Fruit fly (Drosophila melanogaster) whole organism, embryonic: ENCODE measurements around the gene RpL28.

Source experiments
- Antp ChIP-seq: fragments of 200-800 bp; sonication (Bioruptor generic); optimal IDR thresholded peaks from 3 replicates; lab custom pipeline; 2016; ENCODE audit warnings: missing biosample characterization, missing genetic modification characterization
- B-H2 ChIP-seq: fragments of 200-800 bp; sonication (Bioruptor generic); optimal IDR thresholded peaks from 2 replicates; lab custom pipeline; 2018; ENCODE audit warnings: missing biosample characterization, mild to moderate bottlenecking, missing genetic modification characterization
- CG10959 ChIP-seq: fragments of 200-800 bp; sonication (Bioruptor generic); IDR thresholded peaks from 2 replicates; pipeline ENCODE4 v1.3.6; 2022; ENCODE audit warnings: missing biosample characterization, missing genetic modification characterization
- CG12391 ChIP-seq: fragments of 200-800 bp; sonication (Bioruptor generic); optimal IDR thresholded peaks from 3 replicates; lab custom pipeline; 2018; ENCODE audit warnings: missing biosample characterization, mild to moderate bottlenecking, missing genetic modification characterization, moderate library complexity
- CG13287 ChIP-seq: fragments of 200-800 bp; sonication (Bioruptor generic); IDR thresholded peaks from 2 replicates; pipeline ENCODE4 v1.3.6; 2022; ENCODE audit warnings: missing biosample characterization, missing genetic modification characterization; ENCODE audit not compliant: partially characterized antibody
- CG2120 ChIP-seq: fragments of 200-800 bp; sonication (Bioruptor generic); optimal IDR thresholded peaks from 3 replicates; lab custom pipeline; 2016; ENCODE audit warnings: missing biosample characterization, missing genetic modification characterization
- CG2712 ChIP-seq: fragments of 200-800 bp; optimal IDR thresholded peaks from 3 replicates; lab custom pipeline; 2019; ENCODE audit warnings: missing biosample characterization, mild to moderate bottlenecking, missing genetic modification characterization, moderate library complexity
- CG30403 ChIP-seq: fragments of 200-800 bp; sonication (Bioruptor generic); optimal IDR thresholded peaks from 3 replicates; lab custom pipeline; 2016; ENCODE audit warnings: missing biosample characterization, missing genetic modification characterization
- CG31441 ChIP-seq: fragments of 200-800 bp; sonication (Bioruptor generic); IDR thresholded peaks from 2 replicates; pipeline ENCODE4 v1.3.6; 2022; ENCODE audit warnings: missing biosample characterization, missing genetic modification characterization
- CG34224 ChIP-seq: fragments of 200-800 bp; sonication (Bioruptor generic); IDR thresholded peaks from 3 replicates; pipeline ENCODE4 v1.3.6; 2022; ENCODE audit warnings: missing biosample characterization, missing genetic modification characterization; ENCODE audit not compliant: partially characterized antibody
- CG34422 ChIP-seq: fragments of 200-800 bp; sonication (Bioruptor generic); IDR thresholded peaks from 3 replicates; pipeline ENCODE4 v1.3.6; 2022; ENCODE audit warnings: missing biosample characterization, missing genetic modification characterization
- CG6683 ChIP-seq: fragments of 200-800 bp; sonication (Bioruptor generic); optimal IDR thresholded peaks from 2 replicates; lab custom pipeline; 2017; ENCODE audit warnings: missing biosample characterization, mild to moderate bottlenecking, missing genetic modification characterization, missing genetic modification reagents
- CG7839 ChIP-seq: fragments of 200-800 bp; sonication (Bioruptor generic); optimal IDR thresholded peaks from 3 replicates; lab custom pipeline; 2018; ENCODE audit warnings: missing biosample characterization, mild to moderate bottlenecking, missing genetic modification characterization, moderate library complexity
- CG7987 ChIP-seq: fragments of 200-800 bp; sonication (Bioruptor generic); optimal IDR thresholded peaks from 2 replicates; lab custom pipeline; 2018; ENCODE audit warnings: missing biosample characterization, mild to moderate bottlenecking, missing genetic modification characterization, moderate library complexity
- Doc3 ChIP-seq: fragments of 200-800 bp; sonication (Bioruptor generic); IDR thresholded peaks from 3 replicates; pipeline ENCODE4 v1.3.6; 2022; ENCODE audit warnings: missing biosample characterization, missing genetic modification characterization; ENCODE audit not compliant: partially characterized antibody
- Jarid2 ChIP-seq: fragments of 200-800 bp; sonication (Bioruptor generic); optimal IDR thresholded peaks from 3 replicates; lab custom pipeline; 2017; ENCODE audit warnings: mild to moderate bottlenecking, missing biosample characterization, missing genetic modification reagents, missing genetic modification characterization
- Lim3 ChIP-seq: fragments of 200-800 bp; sonication (Bioruptor generic); IDR thresholded peaks from 2 replicates; pipeline ENCODE4 v1.3.6; 2022; ENCODE audit warnings: missing biosample characterization, missing genetic modification characterization
- MESR4 ChIP-seq: fragments of 200-800 bp; sonication (Bioruptor generic); optimal IDR thresholded peaks from 2 replicates; lab custom pipeline; 2018; ENCODE audit warnings: missing biosample characterization, mild to moderate bottlenecking, missing genetic modification characterization, moderate library complexity
- Mad ChIP-seq: fragments of 200-800 bp; sonication (Bioruptor generic); optimal IDR thresholded peaks from 2 replicates; lab custom pipeline; 2016; ENCODE audit warnings: missing biosample characterization, missing genetic modification characterization
- Scr ChIP-seq: fragments of 200-800 bp; sonication (Bioruptor generic); IDR thresholded peaks from 2 replicates; pipeline ENCODE4 v1.3.6; 2022; ENCODE audit warnings: missing biosample characterization, missing genetic modification characterization; ENCODE audit not compliant: partially characterized antibody
- Side ChIP-seq: fragments of 200-800 bp; sonication (Bioruptor generic); optimal IDR thresholded peaks from 2 replicates; lab custom pipeline; 2016; ENCODE audit warnings: missing biosample characterization, missing genetic modification characterization
- Sry-δ ChIP-seq: fragments of 200-800 bp; sonication (Bioruptor generic); optimal IDR thresholded peaks from 2 replicates; lab custom pipeline; 2016; ENCODE audit warnings: missing biosample characterization, missing genetic modification characterization
- Stat92E ChIP-seq, 3 experiments: fragments of >200 bp in 2 of 3; fragments of 200-800 bp in 1 of 3; sonication (Bioruptor generic) in 1 of 3; optimal IDR thresholded peaks; 2 replicates each; lab custom pipeline; 2017 to 2019; ENCODE audit warnings: missing biosample characterization in 3 of 3, missing genetic modification characterization in 3 of 3, mild to moderate bottlenecking in 1 of 3, moderate library complexity in 1 of 3
- YL-1 ChIP-seq: fragments of 200-800 bp; sonication (Bioruptor generic); optimal IDR thresholded peaks from 3 replicates; lab custom pipeline; 2017; ENCODE audit warnings: missing biosample characterization, mild to moderate bottlenecking, missing genetic modification characterization
- amos ChIP-seq: fragments of 200-800 bp; sonication (Bioruptor generic); IDR thresholded peaks from 2 replicates; pipeline ENCODE4 v1.3.6; 2022; ENCODE audit warnings: missing biosample characterization, missing genetic modification characterization; ENCODE audit not compliant: partially characterized antibody
- bowl ChIP-seq: fragments of 200-800 bp; sonication (Bioruptor generic); IDR thresholded peaks from 2 replicates; pipeline ENCODE4 v1.3.6; 2022; ENCODE audit warnings: missing biosample characterization, missing genetic modification characterization
- dimm ChIP-seq: fragments of 200-800 bp; sonication (Bioruptor generic); IDR thresholded peaks from 2 replicates; pipeline ENCODE4 v1.3.6; 2022; ENCODE audit warnings: missing biosample characterization, missing genetic modification characterization
- grn ChIP-seq: fragments of 200-800 bp; sonication (Bioruptor generic); optimal IDR thresholded peaks from 3 replicates; lab custom pipeline; 2017; ENCODE audit warnings: missing biosample characterization, missing genetic modification characterization
- gro ChIP-seq: fragments of 200-800 bp; sonication (Bioruptor generic); optimal IDR thresholded peaks from 2 replicates; lab custom pipeline; 2016; ENCODE audit warnings: missing biosample characterization, missing genetic modification characterization
- ham ChIP-seq: fragments of 200-800 bp; sonication (Bioruptor generic); IDR thresholded peaks from 2 replicates; pipeline ENCODE4 v1.3.6; 2022; ENCODE audit warnings: missing biosample characterization, missing genetic modification characterization
- hb ChIP-seq: fragments of 200-800 bp; sonication (Bioruptor generic); IDR thresholded peaks from 3 replicates; pipeline ENCODE4 v1.3.6; 2022; ENCODE audit warnings: missing biosample characterization, missing genetic modification characterization; ENCODE audit not compliant: partially characterized antibody
- hkb ChIP-seq, 2 experiments: fragments of 200-800 bp in 1 of 2; fragments of >200 bp in 1 of 2; sonication (Bioruptor generic) in 1 of 2; IDR thresholded peaks in 1 of 2; optimal IDR thresholded peaks in 1 of 2; 2 replicates each; pipeline versions ENCODE4 v1.3.6 to Lab custom; 2017 to 2022; ENCODE audit warnings: missing biosample characterization in 1 of 2, missing genetic modification characterization in 1 of 2
- inv ChIP-seq: fragments of 200-800 bp; sonication (Bioruptor generic); IDR thresholded peaks from 2 replicates; pipeline ENCODE4 v1.3.6; 2022; ENCODE audit warnings: missing biosample characterization, missing genetic modification characterization; ENCODE audit not compliant: partially characterized antibody
- odd ChIP-seq: fragments of 200-800 bp; sonication (Bioruptor generic); optimal IDR thresholded peaks from 2 replicates; lab custom pipeline; 2017; ENCODE audit warnings: missing biosample characterization, mild to moderate bottlenecking, missing genetic modification characterization
- p53 ChIP-seq: fragments of 200-800 bp; sonication (Bioruptor generic); optimal IDR thresholded peaks from 2 replicates; lab custom pipeline; 2016; ENCODE audit warnings: missing biosample characterization, missing genetic modification characterization
- pfk ChIP-seq: fragments of 200-800 bp; sonication (Bioruptor generic); optimal IDR thresholded peaks from 2 replicates; lab custom pipeline; 2018; ENCODE audit warnings: missing biosample characterization, mild to moderate bottlenecking, missing genetic modification characterization, moderate library complexity
- prd ChIP-seq, 3 experiments: fragments of >200 bp in 2 of 3; fragments of 200-800 bp in 1 of 3; sonication (Bioruptor generic) in 1 of 3; optimal IDR thresholded peaks in 2 of 3; IDR thresholded peaks in 1 of 3; 2 replicates in 2 of 3; 3 replicates in 1 of 3; pipeline versions ENCODE4 v1.3.6 to Lab custom; 2017 to 2022; ENCODE audit warnings: missing biosample characterization in 1 of 3, missing genetic modification characterization in 1 of 3
- pros ChIP-seq: fragments of 200-800 bp; sonication (Bioruptor generic); optimal IDR thresholded peaks from 3 replicates; lab custom pipeline; 2019; ENCODE audit warnings: missing biosample characterization, mild to moderate bottlenecking, missing genetic modification characterization, moderate library complexity
- pum ChIP-seq: fragments of 200-800 bp; sonication (Bioruptor generic); optimal IDR thresholded peaks from 2 replicates; lab custom pipeline; 2016; ENCODE audit warnings: missing biosample characterization, missing genetic modification characterization
- pzg ChIP-seq: fragments of 200-800 bp; sonication (Bioruptor generic); optimal IDR thresholded peaks from 3 replicates; lab custom pipeline; 2018; ENCODE audit warnings: missing biosample characterization, mild to moderate bottlenecking, missing genetic modification characterization, moderate library complexity
- sens ChIP-seq: fragments of 200-800 bp; sonication (Bioruptor generic); peaks from one replicate; lab custom pipeline; 2016; ENCODE audit warnings: missing biosample characterization, missing genetic modification characterization
- slbo ChIP-seq: fragments of 200-800 bp; sonication (Bioruptor generic); IDR thresholded peaks from 2 replicates; pipeline ENCODE4 v1.3.6; 2022; ENCODE audit warnings: missing biosample characterization, missing genetic modification characterization
- sob ChIP-seq: fragments of 200-800 bp; sonication (Bioruptor generic); IDR thresholded peaks from 2 replicates; pipeline ENCODE4 v1.3.6; 2022; ENCODE audit warnings: missing biosample characterization, missing genetic modification characterization
- trem ChIP-seq: fragments of 200-800 bp; optimal IDR thresholded peaks from 3 replicates; lab custom pipeline; 2019; ENCODE audit warnings: missing biosample characterization, mild to moderate bottlenecking, missing genetic modification characterization, moderate library complexity
- ttk ChIP-seq: fragments of 200-800 bp; sonication (Bioruptor generic); IDR thresholded peaks from 2 replicates; pipeline ENCODE4 v2.1.2; 2022; ENCODE audit warnings: missing biosample characterization, missing genetic modification characterization
- unpg ChIP-seq: fragments of 200-800 bp; sonication (Bioruptor generic); optimal IDR thresholded peaks from 3 replicates; lab custom pipeline; 2018; ENCODE audit warnings: missing biosample characterization, mild to moderate bottlenecking, missing genetic modification characterization, moderate library complexity
- vfl ChIP-seq: fragments of 200-800 bp; sonication (Bioruptor generic); optimal IDR thresholded peaks from 2 replicates; lab custom pipeline; 2016; ENCODE audit warnings: missing biosample characterization, missing genetic modification characterization
- zen2 ChIP-seq: fragments of 200-800 bp; sonication (Bioruptor generic); IDR thresholded peaks from 3 replicates; pipeline ENCODE4 v1.3.6; 2022; ENCODE audit warnings: missing biosample characterization, missing genetic modification characterization; ENCODE audit not compliant: partially characterized antibody

RpL28 gene

dm6 chr3L:3197464-3197863 lies 25.3 kb downstream of the RpL28 start, which contains the start of gene CG14966 (continued):
- TF ChIP-seq YL-1: peak; percentile 79
- TF ChIP-seq Sry-δ (GFP tag; lab: Kevin White, UChicago): peak; percentile 96
- TF ChIP-seq pzg (GFP tag; lab: Kevin White, UChicago): peak; percentile 89
- TF ChIP-seq CG34224 (GFP tag; lab: Robert Waterston, UW): peak; percentile 90
- TF ChIP-seq ttk (GFP tag; lab: Robert Waterston, UW): peak; percentile 11; the same call in 1 of the 2 replicates
- peak; percentile 80 for TF ChIP-seq zen2 (GFP tag; lab: Robert Waterston, UW)
- peak; percentile 2 for TF ChIP-seq CG7987 (GFP tag; lab: Kevin White, UChicago)
- TF ChIP-seq grn (GFP tag; lab: Kevin White, UChicago): peak; percentile 11
- TF ChIP-seq unpg (GFP tag; lab: Kevin White, UChicago): peak; percentile 4
- peak; percentile 76 for TF ChIP-seq trem (tag; lab: Kevin White, UChicago)
- TF ChIP-seq CG6683 (GFP tag; lab: Kevin White, UChicago): no peak
- TF ChIP-seq CG31441 (GFP tag; lab: Robert Waterston, UW): no peak
- 0 out of 2 replicates have a peak, but pooled peaks have one; percentile 38 for TF ChIP-seq sob (GFP tag; lab: Robert Waterston, UW)
- peak; percentile 11 for TF ChIP-seq pfk
- peak; percentile 96 for TF ChIP-seq CG13287
- TF ChIP-seq p53 (GFP tag; lab: Kevin White, UChicago): peak; percentile 11
- peak; percentile 78; the same call in 2 of the 3 replicates for TF ChIP-seq hb (GFP tag; lab: Robert Waterston, UW)
- TF ChIP-seq Side (GFP tag; lab: Kevin White, UChicago): peak; percentile 25
- TF ChIP-seq CG10959: no peak
- TF ChIP-seq B-H2 (GFP tag; lab: Kevin White, UChicago): peak; percentile 20
- no peak for TF ChIP-seq odd
- peak; percentile 58 for TF ChIP-seq gro (GFP tag; lab: Kevin White, UChicago)
- TF ChIP-seq dimm (GFP tag; lab: Robert Waterston, UW): no peak
- no peak for TF ChIP-seq hkb (optimal IDR thresholded peaks at IDR 0.05; lab: Kevin White, UChicago)
- TF ChIP-seq hkb (GFP tag; IDR thresholded peaks at IDR 0.05; lab: Robert Waterston, UW): no peak
- TF ChIP-seq CG2120 (GFP tag; lab: Kevin White, UChicago): peak; percentile 66
- peak; percentile 38 for TF ChIP-seq pum (GFP tag; lab: Kevin White, UChicago)
- TF ChIP-seq CG12391 (tag; lab: Kevin White, UChicago): peak; percentile 33
- peak; percentile 62 for TF ChIP-seq MESR4 (GFP tag; lab: Kevin White, UChicago)
- TF ChIP-seq Lim3: no peak
- peak; percentile 22 for TF ChIP-seq Antp (GFP tag; lab: Kevin White, UChicago)
- TF ChIP-seq CG30403 (GFP tag; lab: Kevin White, UChicago): peak; percentile 13
- TF ChIP-seq sens (GFP tag; lab: Kevin White, UChicago): peak; percentile 88
- TF ChIP-seq CG34422 (GFP tag; lab: Robert Waterston, UW): peak; percentile 87; the same call in 2 of the 3 replicates
- TF ChIP-seq CG7839 (tag; lab: Kevin White, UChicago): peak; percentile 23
- peak; percentile 28 for TF ChIP-seq vfl (GFP tag; lab: Kevin White, UChicago)
- peak; percentile 89 for TF ChIP-seq Scr (GFP tag; lab: Robert Waterston, UW)
- TF ChIP-seq bowl: no peak
- peak; percentile 78 for TF ChIP-seq inv
- peak; percentile 63; the same call in 1 of the 2 replicates for TF ChIP-seq slbo (GFP tag; lab: Robert Waterston, UW)
- TF ChIP-seq prd (optimal IDR thresholded peaks at IDR 0.05; lab: Kevin White, UChicago): no peak
- 0 out of 3 replicates have a peak, but pooled peaks have one; percentile 8 for TF ChIP-seq prd (GFP tag; IDR thresholded peaks at IDR 0.05; lab: Robert Waterston, UW)
- TF ChIP-seq Mad: peak; percentile 47
- TF ChIP-seq Jarid2 (GFP tag; lab: Kevin White, UChicago): no peak
- peak; percentile 44 for TF ChIP-seq CG2712 (tag; lab: Kevin White, UChicago)
- TF ChIP-seq amos (GFP tag; lab: Robert Waterston, UW): peak; percentile 94
- TF ChIP-seq Doc3: peak; percentile 89
- TF ChIP-seq Stat92E (GFP tag; optimal IDR thresholded peaks at IDR 0.05; lab: Kevin White, UChicago): peak in 1 of 3 experiments; percentile 80
- TF ChIP-seq ham (GFP tag; lab: Robert Waterston, UW): no peak
- TF ChIP-seq pros (GFP tag; lab: Kevin White, UChicago): no peak
